Worm (Caenorhabditis elegans) whole organism, mixed stage, embryonic: ENCODE measurements around the gene nlp-71.
A peak's percentile ranks its signal among the peaks of the same experiment; 100 is the strongest.

Experiments
- M03D4.4 ChIP-seq: sonication (generic microtip); optimal IDR thresholded peaks from 2 replicates; lab custom pipeline; 2017; ENCODE audit warnings: mild to moderate bottlenecking, missing genetic modification characterization, missing compliant biosample characterization
- bed-3 ChIP-seq: fragments of 200-800 bp; sonication (Bioruptor generic); optimal IDR thresholded peaks from 3 replicates; lab custom pipeline; 2018; ENCODE audit warnings: mild to moderate bottlenecking, missing genetic modification characterization, moderate library complexity, missing compliant biosample characterization
- blmp-1 ChIP-seq: fragments of 150-350 bp; optimal IDR thresholded peaks from 2 replicates; lab custom pipeline; 2014; ENCODE audit warnings: missing biosample characterization, missing genetic modification characterization
- ceh-39 ChIP-seq: fragments of 150-350 bp; optimal IDR thresholded peaks from 2 replicates; lab custom pipeline; 2014; ENCODE audit warnings: missing biosample characterization, missing genetic modification characterization
- ceh-83 ChIP-seq: fragments of 200-800 bp; sonication (Bioruptor generic); optimal IDR thresholded peaks from 2 replicates; lab custom pipeline; 2018; ENCODE audit warnings: mild to moderate bottlenecking, missing genetic modification characterization, missing compliant biosample characterization
- ces-1 ChIP-seq: fragments of 150-350 bp; optimal IDR thresholded peaks from 2 replicates; lab custom pipeline; 2014; ENCODE audit warnings: missing biosample characterization, missing genetic modification reagents, missing genetic modification characterization
- cnd-1 ChIP-seq: fragments of 200-800 bp; sonication (Bioruptor generic); optimal IDR thresholded peaks from 2 replicates; lab custom pipeline; 2018; ENCODE audit warnings: mild to moderate bottlenecking, missing genetic modification characterization, missing compliant biosample characterization
- drap-1 ChIP-seq: fragments of 200-800 bp; sonication (Bioruptor generic); optimal IDR thresholded peaks from 3 replicates; lab custom pipeline; 2018; ENCODE audit warnings: mild to moderate bottlenecking, missing genetic modification characterization, missing compliant biosample characterization
- elt-1 ChIP-seq: sonication (generic microtip); optimal IDR thresholded peaks from 2 replicates; lab custom pipeline; 2017; ENCODE audit warnings: missing genetic modification characterization, mild to moderate bottlenecking, missing compliant biosample characterization, antibody characterized with exemption, moderate library complexity, borderline replicate concordance; ENCODE audit not compliant: insufficient read depth
- flh-1 ChIP-seq: fragments of 200-800 bp; sonication (Bioruptor generic); optimal IDR thresholded peaks from 2 replicates; lab custom pipeline; 2018; ENCODE audit warnings: mild to moderate bottlenecking, missing genetic modification characterization, moderate library complexity, missing compliant biosample characterization
- ham-2 ChIP-seq: fragments of 200-800 bp; sonication (Bioruptor generic); optimal IDR thresholded peaks from 2 replicates; lab custom pipeline; 2018; ENCODE audit warnings: mild to moderate bottlenecking, missing genetic modification characterization, missing compliant biosample characterization
- hlh-1 ChIP-seq: fragments of 150-350 bp; optimal IDR thresholded peaks from 2 replicates; lab custom pipeline; 2014; ENCODE audit warnings: missing biosample characterization, missing genetic modification reagents, missing genetic modification characterization
- lin-32 ChIP-seq: fragments of 200-800 bp; sonication (Bioruptor generic); optimal IDR thresholded peaks from 2 replicates; lab custom pipeline; 2018; ENCODE audit warnings: mild to moderate bottlenecking, missing genetic modification characterization, missing compliant biosample characterization
- mep-1 ChIP-seq: fragments of 150-350 bp; optimal IDR thresholded peaks from 2 replicates; lab custom pipeline; 2017; ENCODE audit warnings: missing biosample characterization, missing genetic modification reagents, missing genetic modification characterization, inconsistent platforms
- mls-2 ChIP-seq: sonication (generic microtip); optimal IDR thresholded peaks from 2 replicates; lab custom pipeline; 2016; ENCODE audit warnings: mild to moderate bottlenecking, missing genetic modification characterization, moderate library complexity, missing compliant biosample characterization
- nhr-12 ChIP-seq: fragments of 150-350 bp; optimal IDR thresholded peaks from 2 replicates; lab custom pipeline; 2014; ENCODE audit warnings: missing biosample characterization, missing genetic modification characterization
- nhr-2 ChIP-seq: fragments of 150-350 bp; optimal IDR thresholded peaks from 2 replicates; lab custom pipeline; 2014; ENCODE audit warnings: missing biosample characterization, missing genetic modification characterization
- nhr-237 ChIP-seq: fragments of 150-350 bp; optimal IDR thresholded peaks from 2 replicates; lab custom pipeline; 2014; ENCODE audit warnings: missing biosample characterization, missing genetic modification characterization
- nhr-28 ChIP-seq: fragments of 150-350 bp; optimal IDR thresholded peaks from 2 replicates; lab custom pipeline; 2014; ENCODE audit warnings: missing biosample characterization, missing genetic modification characterization
- nhr-76 ChIP-seq: sonication (generic microtip); optimal IDR thresholded peaks from 2 replicates; lab custom pipeline; 2017; ENCODE audit warnings: missing biosample characterization, missing genetic modification characterization
- pha-4 ChIP-seq: fragments of 150-350 bp; optimal IDR thresholded peaks from 2 replicates; lab custom pipeline; 2018; ENCODE audit warnings: missing biosample characterization, missing genetic modification reagents, missing genetic modification characterization
- sem-2 ChIP-seq: fragments of 200-800 bp; sonication (Bioruptor generic); optimal IDR thresholded peaks from 2 replicates; lab custom pipeline; 2018; ENCODE audit warnings: mild to moderate bottlenecking, missing genetic modification characterization, missing compliant biosample characterization
- snpc-4 ChIP-seq: fragments of 150-350 bp; optimal IDR thresholded peaks from 2 replicates; lab custom pipeline; 2014; ENCODE audit warnings: missing biosample characterization, missing genetic modification characterization
- tbx-8 ChIP-seq: fragments of 200-800 bp; sonication (Bioruptor generic); optimal IDR thresholded peaks from 2 replicates; lab custom pipeline; 2018; ENCODE audit warnings: mild to moderate bottlenecking, missing genetic modification characterization, moderate library complexity, missing compliant biosample characterization
- unc-120 ChIP-seq: sonication (generic microtip); optimal IDR thresholded peaks from 2 replicates; lab custom pipeline; 2017; ENCODE audit warnings: missing genetic modification characterization, missing compliant biosample characterization; ENCODE audit not compliant: poor library complexity, severe bottlenecking
- unc-39 ChIP-seq: fragments of 150-350 bp; optimal IDR thresholded peaks from 2 replicates; lab custom pipeline; 2014; ENCODE audit warnings: missing biosample characterization, missing genetic modification characterization
- unc-62 ChIP-seq: fragments of 150-350 bp; optimal IDR thresholded peaks from 2 replicates; lab custom pipeline; 2014; ENCODE audit warnings: missing biosample characterization, missing genetic modification reagents, missing genetic modification characterization
- zip-8 ChIP-seq: fragments of 150-350 bp; optimal IDR thresholded peaks from 2 replicates; lab custom pipeline; 2014; ENCODE audit warnings: missing biosample characterization, missing genetic modification characterization
- ztf-11 ChIP-seq: fragments of 150-350 bp; optimal IDR thresholded peaks from 2 replicates; lab custom pipeline; 2014; ENCODE audit warnings: missing biosample characterization, missing genetic modification characterization

nlp-71 gene

DNA sequence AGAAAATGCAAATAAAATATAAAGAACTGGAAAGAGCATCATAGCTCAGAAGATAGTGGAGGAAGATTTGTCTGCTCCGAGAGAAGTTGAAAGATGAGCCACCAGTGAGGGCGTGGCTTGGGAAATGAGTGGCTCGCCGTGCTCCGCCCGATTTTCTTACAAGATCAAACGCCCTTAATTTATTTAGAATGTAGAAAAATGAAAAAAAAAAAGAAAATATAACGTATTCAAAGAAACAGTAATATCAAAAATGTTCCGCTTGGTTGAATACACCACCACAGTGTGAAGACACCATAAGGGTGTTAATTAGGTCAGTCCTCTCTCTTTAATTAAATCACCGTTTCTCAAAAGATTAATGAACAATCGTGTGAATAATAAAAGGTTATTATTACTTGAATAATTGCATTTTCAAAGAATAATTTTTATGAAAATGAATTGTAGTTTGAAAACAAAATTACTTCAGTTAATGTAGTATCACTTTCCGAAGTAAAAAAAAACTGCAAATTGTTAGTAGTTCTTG, 10.9 kb downstream of the nlp-71 start, which contains the start of gene sfrp-1:
sfrp-1 (minus strand) TSS at position 51 of the 520 bp plus-strand sequence.
- TF ChIP-seq cnd-1 (tag; lab: Kevin White, UChicago) (no peak), ceh-39 (tag; lab: Kevin White, UChicago) (no peak), zip-8 (tag; lab: Kevin White, UChicago) (no peak), sem-2 (GFP tag; lab: Kevin White, UChicago) (no peak), nhr-237 (tag; lab: Kevin White, UChicago) (no peak), ham-2 (GFP tag; lab: Kevin White, UChicago) (no peak), ztf-11 (no peak), ces-1 (GFP tag; lab: Kevin White, UChicago) (peak; percentile 79), ceh-83 (GFP tag; lab: Kevin White, UChicago) (no peak)

DNA sequence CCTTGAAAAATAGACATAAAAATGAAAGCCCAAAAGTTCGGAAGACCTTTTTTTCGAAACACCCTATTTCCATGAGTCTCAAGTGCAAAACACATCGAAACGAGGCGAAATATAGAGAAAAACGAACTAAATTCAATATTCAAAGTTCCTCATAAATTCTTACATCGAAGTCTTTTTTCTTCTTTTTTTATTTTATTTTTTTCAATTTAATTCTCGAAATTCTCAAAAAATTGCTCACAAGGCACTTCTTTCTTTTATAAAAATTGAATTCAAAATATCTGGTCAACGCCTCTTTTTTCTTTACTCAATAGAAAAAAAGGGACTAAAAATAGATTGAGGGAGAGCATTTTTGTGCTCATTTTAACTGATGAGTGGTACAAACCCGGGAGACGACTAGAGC, 18.2 kb downstream of the nlp-71 start:
- no peak for TF ChIP-seq mep-1 (tag; lab: Kevin White, UChicago)

DNA sequence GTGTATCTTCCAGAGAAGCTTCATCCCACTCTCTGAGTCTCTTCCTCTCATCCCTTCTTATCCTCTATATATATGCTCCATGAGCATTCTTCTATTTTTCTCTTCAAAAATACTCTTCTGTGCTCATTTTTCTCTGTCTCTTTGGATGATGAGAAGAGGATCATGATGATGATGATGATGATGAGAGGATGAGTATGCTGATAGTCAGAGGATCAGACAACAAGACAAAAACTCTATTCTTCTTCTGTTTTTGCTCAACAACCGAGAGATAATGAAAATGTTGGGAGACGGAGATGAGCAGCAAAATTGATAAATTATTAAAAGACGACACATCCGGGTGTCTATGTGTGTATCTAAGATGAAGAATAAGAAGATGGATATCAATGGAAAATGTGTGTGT, 20.1 kb downstream of the nlp-71 start:
- TF ChIP-seq tbx-8 (GFP tag; lab: Kevin White, UChicago) (no peak), sem-2 (GFP tag; lab: Kevin White, UChicago) (no peak), unc-120 (tag; lab: Kevin White, UChicago) (peak; percentile 90), ces-1 (GFP tag; lab: Kevin White, UChicago) (peak; percentile 29), elt-1 (no peak), nhr-237 (tag; lab: Kevin White, UChicago) (no peak), ham-2 (GFP tag; lab: Kevin White, UChicago) (no peak), ceh-83 (GFP tag; lab: Kevin White, UChicago) (no peak), unc-62 (GFP tag; lab: Kevin White, UChicago) (peak; percentile 82), nhr-28 (tag; lab: Kevin White, UChicago) (no peak)
- TF ChIP-seq, all 35 proteins: peak for 3

DNA sequence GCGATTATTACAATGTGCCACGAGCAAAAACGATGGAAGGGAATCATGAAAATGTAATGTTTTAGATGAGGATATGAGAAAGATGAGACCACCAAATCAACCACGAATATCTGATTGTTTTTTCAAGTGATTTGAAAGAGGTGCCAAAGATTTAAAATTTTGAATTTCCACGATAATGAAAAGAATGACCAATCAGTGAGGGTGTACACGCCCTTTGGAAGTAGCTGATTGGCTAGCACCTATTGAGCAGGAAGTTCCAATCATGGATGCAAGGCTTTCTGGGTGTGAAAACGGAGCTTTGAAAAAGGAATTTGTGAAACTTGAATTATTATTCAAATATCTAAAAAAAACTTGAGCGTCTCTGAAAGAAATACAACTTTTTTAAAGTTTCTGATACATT, 21.8 kb downstream of the nlp-71 start:
- no peak for TF ChIP-seq lin-32 (GFP tag; lab: Kevin White, UChicago)
- no peak for TF ChIP-seq bed-3 (GFP tag; lab: Kevin White, UChicago)
- no peak for TF ChIP-seq pha-4 (tag; lab: Kevin White, UChicago)
- no peak for TF ChIP-seq cnd-1 (tag; lab: Kevin White, UChicago)
- TF ChIP-seq snpc-4 (tag; lab: Kevin White, UChicago): no peak
- no peak for TF ChIP-seq nhr-2
- TF ChIP-seq, all 35 proteins: peak for 0

DNA sequence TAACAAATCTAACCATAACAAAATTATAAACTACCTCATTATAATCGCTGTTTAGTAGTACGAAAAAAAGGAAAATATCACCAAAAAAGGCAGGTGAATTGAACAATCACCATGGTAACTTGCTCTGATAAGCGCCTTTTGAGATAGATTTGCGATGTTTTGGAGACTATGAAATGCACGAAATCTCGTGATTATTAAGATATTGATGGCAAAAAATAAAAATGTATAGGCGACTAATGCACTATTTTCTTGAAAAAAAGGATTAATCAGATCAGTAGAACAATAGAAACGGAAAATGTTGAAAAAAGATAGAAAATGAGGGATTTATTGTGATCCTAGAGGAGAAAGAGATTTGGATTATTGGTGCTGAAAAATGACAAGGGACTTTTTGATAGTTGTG, 24.8 kb downstream of the nlp-71 start:
- TF ChIP-seq M03D4.4 (tag; lab: Kevin White, UChicago) (no peak), nhr-237 (tag; lab: Kevin White, UChicago) (no peak), cnd-1 (tag; lab: Kevin White, UChicago) (no peak), unc-62 (GFP tag; lab: Kevin White, UChicago) (no peak), flh-1 (GFP tag; lab: Kevin White, UChicago) (no peak), mls-2 (tag; lab: Kevin White, UChicago) (no peak), blmp-1 (tag; lab: Kevin White, UChicago) (no peak), nhr-76 (tag; lab: Kevin White, UChicago) (no peak), drap-1 (GFP tag; lab: Kevin White, UChicago) (no peak)
- TF ChIP-seq, all 35 proteins: peak for 0

DNA sequence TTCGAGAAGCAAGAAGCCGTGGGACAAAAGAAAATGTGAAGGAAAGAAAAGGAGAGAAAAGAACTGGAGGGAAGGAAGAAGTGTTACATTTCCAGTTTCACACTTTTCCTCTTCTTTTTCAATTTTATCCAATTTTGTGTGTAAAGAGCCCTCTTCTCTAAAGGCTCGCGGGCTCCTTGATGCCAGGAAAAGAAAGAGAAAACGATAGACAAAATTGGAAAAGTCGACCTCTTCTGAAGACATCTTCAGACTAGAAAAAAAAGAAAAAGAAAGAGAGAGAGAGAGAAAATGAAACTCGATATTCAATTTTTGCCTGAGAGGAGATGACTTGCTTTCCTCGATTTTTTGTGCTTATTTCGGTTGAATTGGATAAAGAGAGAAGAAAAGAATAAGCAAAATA, 28.4 kb downstream of the nlp-71 start:
- TF ChIP-seq ces-1 (GFP tag; lab: Kevin White, UChicago) (peak; percentile 62), unc-62 (GFP tag; lab: Kevin White, UChicago) (no peak)

DNA sequence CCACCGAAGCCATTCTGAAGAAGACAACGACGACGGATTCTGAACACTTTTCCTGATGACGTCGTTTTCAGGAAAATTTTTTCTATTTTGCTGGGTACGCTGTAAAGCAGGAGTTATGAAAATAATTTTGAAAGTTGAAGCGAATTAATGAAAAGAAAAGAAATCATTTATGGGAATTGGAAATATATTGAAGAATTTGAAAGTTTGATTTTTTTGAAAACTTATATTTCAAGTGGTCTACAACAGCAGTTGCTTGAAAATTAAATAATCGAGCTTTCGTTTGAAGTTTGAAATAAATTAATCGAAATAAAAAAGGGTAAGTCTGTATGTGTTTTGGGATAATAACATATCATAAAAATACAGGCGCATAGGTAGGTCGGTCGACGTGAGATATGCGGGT, 29.4 kb downstream of the nlp-71 start, which contains the start of gene shl-1:
shl-1 (minus strand) TSS at position 101 of the 400 bp plus-strand sequence.
- TF ChIP-seq mep-1 (tag; lab: Kevin White, UChicago) (no peak), nhr-76 (tag; lab: Kevin White, UChicago) (no peak), nhr-12 (no peak), tbx-8 (GFP tag; lab: Kevin White, UChicago) (no peak), ceh-39 (tag; lab: Kevin White, UChicago) (no peak), ces-1 (GFP tag; lab: Kevin White, UChicago) (no peak), hlh-1 (no peak), unc-39 (tag; lab: Kevin White, UChicago) (no peak), nhr-28 (tag; lab: Kevin White, UChicago) (no peak)
